Fruit fly (Drosophila melanogaster) whole organism, embryonic: ENCODE data around the gene Sps2.
A peak's percentile ranks its signal among the peaks of the same experiment; 100 is the strongest.

Source experiments
- BEAF-32 ChIP-seq: fragments of 200-800 bp; sonication (Bioruptor generic); optimal IDR thresholded peaks from 3 replicates; lab custom pipeline; 2017; ENCODE audit warnings: missing biosample characterization, missing genetic modification characterization, mild to moderate bottlenecking, moderate library complexity, missing genetic modification reagents
- CG10267 ChIP-seq: fragments of 200-800 bp; sonication (Bioruptor generic); optimal IDR thresholded peaks from 2 replicates; lab custom pipeline; 2018; ENCODE audit warnings: missing biosample characterization, mild to moderate bottlenecking, missing genetic modification characterization, moderate library complexity
- CG10462 ChIP-seq: fragments of 200-800 bp; sonication (Bioruptor generic); optimal IDR thresholded peaks from 2 replicates; lab custom pipeline; 2016; ENCODE audit warnings: missing biosample characterization, missing genetic modification characterization
- CG10654 ChIP-seq: fragments of 200-800 bp; sonication (Bioruptor generic); optimal IDR thresholded peaks from 2 replicates; lab custom pipeline; 2016; ENCODE audit warnings: missing biosample characterization, missing genetic modification characterization
- CG11504 ChIP-seq: fragments of 200-800 bp; sonication (Bioruptor generic); optimal IDR thresholded peaks from 3 replicates; lab custom pipeline; 2019; ENCODE audit warnings: missing biosample characterization, mild to moderate bottlenecking, missing genetic modification characterization, moderate library complexity
- CG15011 ChIP-seq: fragments of 200-800 bp; sonication (Bioruptor generic); optimal IDR thresholded peaks from 3 replicates; lab custom pipeline; 2018; ENCODE audit warnings: missing biosample characterization, mild to moderate bottlenecking, missing genetic modification characterization
- CG15073 ChIP-seq: fragments of 200-800 bp; sonication (Bioruptor generic); optimal IDR thresholded peaks from 2 replicates; lab custom pipeline; 2016; ENCODE audit warnings: missing biosample characterization, missing genetic modification characterization
- CG15479 ChIP-seq: fragments of 200-800 bp; sonication (Bioruptor generic); optimal IDR thresholded peaks from 3 replicates; lab custom pipeline; 2019; ENCODE audit warnings: missing biosample characterization, mild to moderate bottlenecking, missing genetic modification characterization, moderate library complexity
- CG17328 ChIP-seq: fragments of 200-800 bp; sonication (Bioruptor generic); IDR thresholded peaks from 2 replicates; pipeline ENCODE4 v1.3.6; 2022; ENCODE audit warnings: missing biosample characterization, missing genetic modification characterization
- CG18619 ChIP-seq: fragments of 200-800 bp; sonication (Bioruptor generic); optimal IDR thresholded peaks from 3 replicates; lab custom pipeline; 2017; ENCODE audit warnings: missing biosample characterization, mild to moderate bottlenecking, missing genetic modification characterization
- CG31224 ChIP-seq: fragments of 200-800 bp; sonication (Bioruptor generic); IDR thresholded peaks from 2 replicates; pipeline ENCODE4 v1.3.6; 2022; ENCODE audit warnings: missing biosample characterization, missing genetic modification characterization
- CG7786 ChIP-seq: fragments of 200-800 bp; sonication (Bioruptor generic); optimal IDR thresholded peaks from 2 replicates; lab custom pipeline; 2016; ENCODE audit warnings: missing biosample characterization, missing genetic modification characterization
- CG9437 ChIP-seq: fragments of 200-800 bp; sonication (Bioruptor generic); optimal IDR thresholded peaks from 2 replicates; lab custom pipeline; 2018; ENCODE audit warnings: missing biosample characterization, mild to moderate bottlenecking, missing genetic modification characterization
- CG9817 ChIP-seq: fragments of 200-800 bp; sonication (Bioruptor generic); optimal IDR thresholded peaks from 2 replicates; lab custom pipeline; 2018; ENCODE audit warnings: missing biosample characterization, mild to moderate bottlenecking, missing genetic modification characterization, moderate library complexity
- CG9932 ChIP-seq: fragments of 200-800 bp; sonication (Bioruptor generic); IDR thresholded peaks from 2 replicates; pipeline ENCODE4 v1.3.6; 2022; ENCODE audit warnings: missing biosample characterization, missing genetic modification characterization
- Dref ChIP-seq: fragments of 200-800 bp; sonication (Bioruptor generic); IDR thresholded peaks from 2 replicates; pipeline ENCODE4 v1.3.6; 2022; ENCODE audit warnings: missing biosample characterization, missing genetic modification characterization
- Ets65A ChIP-seq: fragments of 200-800 bp; sonication (Bioruptor generic); peaks from one replicate; lab custom pipeline; 2016; ENCODE audit warnings: missing biosample characterization, missing genetic modification characterization
- H2.0 ChIP-seq: fragments of 200-800 bp; sonication (Bioruptor generic); IDR thresholded peaks from 2 replicates; pipeline ENCODE4 v1.3.6; 2022; ENCODE audit warnings: missing biosample characterization, missing genetic modification characterization
- HLH54F ChIP-seq: fragments of 200-800 bp; sonication (Bioruptor generic); optimal IDR thresholded peaks from 3 replicates; lab custom pipeline; 2016; ENCODE audit warnings: missing biosample characterization, missing genetic modification characterization
- Lpt ChIP-seq: fragments of >200 bp; optimal IDR thresholded peaks from 2 replicates; lab custom pipeline; 2018; ENCODE audit warnings: missing biosample characterization, missing genetic modification characterization
- MBD-R2 ChIP-seq: fragments of 200-800 bp; sonication (Bioruptor generic); IDR thresholded peaks from 2 replicates; pipeline ENCODE4 v1.3.6; 2022; ENCODE audit warnings: missing biosample characterization, missing genetic modification characterization
- NC2β ChIP-seq: fragments of 200-800 bp; sonication (Bioruptor generic); optimal IDR thresholded peaks from 2 replicates; lab custom pipeline; 2016; ENCODE audit warnings: missing biosample characterization, missing genetic modification characterization
- NFAT ChIP-seq: fragments of 200-800 bp; sonication (Bioruptor generic); IDR thresholded peaks from 2 replicates; pipeline ENCODE4 v1.3.6; 2022; ENCODE audit warnings: missing biosample characterization, missing genetic modification characterization
- Oli ChIP-seq: fragments of 200-800 bp; sonication (Bioruptor generic); optimal IDR thresholded peaks from 2 replicates; lab custom pipeline; 2018; ENCODE audit warnings: missing biosample characterization, mild to moderate bottlenecking, missing genetic modification characterization, moderate library complexity
- Ravus ChIP-seq: fragments of 200-800 bp; sonication (Bioruptor generic); IDR thresholded peaks from 2 replicates; pipeline ENCODE4 v1.3.6; 2022; ENCODE audit warnings: missing biosample characterization, missing genetic modification characterization
- Side ChIP-seq: fragments of 200-800 bp; sonication (Bioruptor generic); optimal IDR thresholded peaks from 2 replicates; lab custom pipeline; 2016; ENCODE audit warnings: missing biosample characterization, missing genetic modification characterization
- Six4 ChIP-seq: fragments of 200-800 bp; sonication (Bioruptor generic); optimal IDR thresholded peaks from 2 replicates; lab custom pipeline; 2016; ENCODE audit warnings: missing biosample characterization, missing genetic modification characterization
- Sry-β ChIP-seq: fragments of 200-800 bp; sonication (Bioruptor generic); optimal IDR thresholded peaks from 2 replicates; lab custom pipeline; 2018; ENCODE audit warnings: missing biosample characterization, mild to moderate bottlenecking, missing genetic modification characterization, moderate library complexity
- ab ChIP-seq: fragments of 200-800 bp; sonication (Bioruptor generic); optimal IDR thresholded peaks from 2 replicates; lab custom pipeline; 2016; ENCODE audit warnings: missing biosample characterization, missing genetic modification characterization
- amos ChIP-seq: fragments of 200-800 bp; sonication (Bioruptor generic); IDR thresholded peaks from 2 replicates; pipeline ENCODE4 v1.3.6; 2022; ENCODE audit warnings: missing biosample characterization, missing genetic modification characterization; ENCODE audit not compliant: partially characterized antibody
- bowl ChIP-seq: fragments of 200-800 bp; sonication (Bioruptor generic); IDR thresholded peaks from 2 replicates; pipeline ENCODE4 v1.3.6; 2022; ENCODE audit warnings: missing biosample characterization, missing genetic modification characterization
- caup ChIP-seq: fragments of 200-800 bp; sonication (Bioruptor generic); optimal IDR thresholded peaks from 3 replicates; lab custom pipeline; 2017; ENCODE audit warnings: missing biosample characterization, mild to moderate bottlenecking, missing genetic modification characterization, moderate library complexity; ENCODE audit not compliant: severe bottlenecking
- en ChIP-seq: fragments of 200-800 bp; sonication (Bioruptor generic); optimal IDR thresholded peaks from 2 replicates; lab custom pipeline; 2016; ENCODE audit warnings: missing biosample characterization, missing genetic modification characterization
- eve ChIP-seq, 2 experiments: fragments of >200 bp; optimal IDR thresholded peaks; 2 replicates each; lab custom pipeline; 2017; ENCODE audit warnings: missing biosample characterization in 2 of 2, missing genetic modification characterization in 2 of 2
- grn ChIP-seq: fragments of 200-800 bp; sonication (Bioruptor generic); optimal IDR thresholded peaks from 3 replicates; lab custom pipeline; 2017; ENCODE audit warnings: missing biosample characterization, missing genetic modification characterization
- hb ChIP-seq: fragments of 200-800 bp; sonication (Bioruptor generic); IDR thresholded peaks from 3 replicates; pipeline ENCODE4 v1.3.6; 2022; ENCODE audit warnings: missing biosample characterization, missing genetic modification characterization; ENCODE audit not compliant: partially characterized antibody
- jumu ChIP-seq: fragments of 200-800 bp; sonication (Bioruptor generic); optimal IDR thresholded peaks from 3 replicates; lab custom pipeline; 2016; ENCODE audit warnings: missing biosample characterization, missing genetic modification characterization
- kah ChIP-seq: fragments of 200-800 bp; sonication (Bioruptor generic); optimal IDR thresholded peaks from 2 replicates; lab custom pipeline; 2018; ENCODE audit warnings: missing biosample characterization, mild to moderate bottlenecking, missing genetic modification characterization
- klu ChIP-seq: fragments of 200-800 bp; sonication (Bioruptor generic); IDR thresholded peaks from 2 replicates; pipeline ENCODE4 v1.3.6; 2022; ENCODE audit warnings: missing biosample characterization, missing genetic modification characterization
- lmd ChIP-seq: fragments of 200-800 bp; sonication (Bioruptor generic); IDR thresholded peaks from 2 replicates; pipeline ENCODE4 v1.3.6; 2022; ENCODE audit warnings: missing biosample characterization, missing genetic modification characterization
- org-1 ChIP-seq: fragments of 200-800 bp; sonication (Bioruptor generic); optimal IDR thresholded peaks from 2 replicates; lab custom pipeline; 2017; ENCODE audit warnings: missing biosample characterization, missing genetic modification characterization
- p53 ChIP-seq: fragments of 200-800 bp; sonication (Bioruptor generic); optimal IDR thresholded peaks from 2 replicates; lab custom pipeline; 2016; ENCODE audit warnings: missing biosample characterization, missing genetic modification characterization
- peb ChIP-seq: fragments of 200-800 bp; sonication (Bioruptor generic); IDR thresholded peaks from 2 replicates; pipeline ENCODE4 v1.3.6; 2022; ENCODE audit warnings: missing biosample characterization, missing genetic modification characterization
- psq ChIP-seq: fragments of 200-800 bp; sonication (Bioruptor generic); optimal IDR thresholded peaks from 2 replicates; lab custom pipeline; 2017; ENCODE audit warnings: missing biosample characterization, missing genetic modification characterization
- repo ChIP-seq: fragments of 200-800 bp; sonication (Bioruptor generic); optimal IDR thresholded peaks from 2 replicates; lab custom pipeline; 2016; ENCODE audit warnings: missing biosample characterization, missing genetic modification characterization
- row ChIP-seq: fragments of 200-800 bp; sonication (Bioruptor generic); IDR thresholded peaks from 3 replicates; pipeline ENCODE4 v1.3.6; 2022; ENCODE audit warnings: missing biosample characterization, missing genetic modification characterization
- sens ChIP-seq: fragments of 200-800 bp; sonication (Bioruptor generic); peaks from one replicate; lab custom pipeline; 2016; ENCODE audit warnings: missing biosample characterization, missing genetic modification characterization
- tap ChIP-seq: fragments of 200-800 bp; optimal IDR thresholded peaks from 3 replicates; lab custom pipeline; 2019; ENCODE audit warnings: missing biosample characterization, mild to moderate bottlenecking, missing genetic modification characterization, moderate library complexity
- tll ChIP-seq, 2 experiments: fragments of 200-800 bp in 1 of 2; fragments of >200 bp in 1 of 2; sonication (Bioruptor generic) in 1 of 2; optimal IDR thresholded peaks; 2 replicates each; lab custom pipeline; 2017 to 2019; ENCODE audit warnings: missing biosample characterization in 2 of 2, missing genetic modification characterization in 2 of 2, mild to moderate bottlenecking in 1 of 2, moderate library complexity in 1 of 2
- ttk ChIP-seq: fragments of 200-800 bp; sonication (Bioruptor generic); IDR thresholded peaks from 2 replicates; pipeline ENCODE4 v2.1.2; 2022; ENCODE audit warnings: missing biosample characterization, missing genetic modification characterization
- twi ChIP-seq: fragments of 200-800 bp; optimal IDR thresholded peaks from 2 replicates; lab custom pipeline; 2019; ENCODE audit warnings: missing biosample characterization, mild to moderate bottlenecking, missing genetic modification characterization, moderate library complexity

The Sps2 gene

dm6 chr2L:10381890-10382450 lies 39.6 kb downstream of the Sps2 start, which contains the start of gene CG5096 (continued):
- peak; percentile 86 for TF ChIP-seq Oli (tag; lab: Kevin White, UChicago)
- TF ChIP-seq CG9817 (tag; lab: Kevin White, UChicago) = peak; percentile 85
- TF ChIP-seq NC2β (GFP tag; lab: Kevin White, UChicago) = peak; percentile 19
- no peak for TF ChIP-seq tll (GFP tag; optimal IDR thresholded peaks at IDR 0.05; lab: Kevin White, UChicago)
- peak; percentile 84 for TF ChIP-seq CG7786
- TF ChIP-seq Six4 (GFP tag; lab: Kevin White, UChicago) = peak; percentile 68
- peak; percentile 73 for TF ChIP-seq CG9437 (GFP tag; lab: Kevin White, UChicago)
- TF ChIP-seq eve (GFP tag; optimal IDR thresholded peaks at IDR 0.05; lab: Kevin White, UChicago) = peak in 1 of 2 experiments; percentile 78
- TF ChIP-seq CG15073 (GFP tag; lab: Kevin White, UChicago) = peak; percentile 16
- TF ChIP-seq Sry-β (GFP tag; lab: Kevin White, UChicago) = peak; percentile 22
- peak; percentile 73 for TF ChIP-seq twi (tag; lab: Kevin White, UChicago)
- peak; percentile 67 for TF ChIP-seq kah (GFP tag; lab: Kevin White, UChicago)
- peak; percentile 96 for TF ChIP-seq row (GFP tag; lab: Robert Waterston, UW)
- peak; percentile 53 for TF ChIP-seq jumu (GFP tag; lab: Kevin White, UChicago)
- TF ChIP-seq NFAT (GFP tag; lab: Robert Waterston, UW) = no peak; the same call in 1 of the 2 replicates
- peak; percentile 79 for TF ChIP-seq H2.0
- peak; percentile 80 for TF ChIP-seq CG10267 (tag; lab: Kevin White, UChicago)
- no peak for TF ChIP-seq amos (GFP tag; lab: Robert Waterston, UW)
- TF ChIP-seq Side (GFP tag; lab: Kevin White, UChicago) = peak; percentile 83
- TF ChIP-seq org-1 (GFP tag; lab: Kevin White, UChicago) = peak; percentile 78
- peak; percentile 82; the same call in 1 of the 2 replicates for TF ChIP-seq ttk (GFP tag; lab: Robert Waterston, UW)
- TF ChIP-seq p53 (GFP tag; lab: Kevin White, UChicago) = no peak
- TF ChIP-seq Dref (GFP tag; lab: Robert Waterston, UW) = no peak
- TF ChIP-seq hb (GFP tag; lab: Robert Waterston, UW) = no peak
- TF ChIP-seq sens (GFP tag; lab: Kevin White, UChicago) = peak; percentile 92
- peak; percentile 42; the same call in 1 of the 2 replicates for TF ChIP-seq peb (GFP tag; lab: Robert Waterston, UW)
- TF ChIP-seq BEAF-32 = no peak
- peak; percentile 79; the same call in 1 of the 2 replicates for TF ChIP-seq MBD-R2 (GFP tag; lab: Robert Waterston, UW)
- peak; percentile 67 for TF ChIP-seq CG10654 (GFP tag; lab: Kevin White, UChicago)
- TF ChIP-seq tap (tag; lab: Kevin White, UChicago) = peak; percentile 94
- peak; percentile 60 for TF ChIP-seq Ravus (GFP tag; lab: Robert Waterston, UW)
- TF ChIP-seq Ets65A (GFP tag; lab: Kevin White, UChicago) = peak; percentile 51
- TF ChIP-seq klu = peak; percentile 71
- peak; percentile 72 for TF ChIP-seq en
- peak; percentile 83 for TF ChIP-seq CG17328 (GFP tag; lab: Robert Waterston, UW)
- peak; percentile 52 for TF ChIP-seq CG10462 (GFP tag; lab: Kevin White, UChicago)
- peak; percentile 76 for TF ChIP-seq HLH54F (GFP tag; lab: Kevin White, UChicago)
- TF ChIP-seq ab (GFP tag; lab: Kevin White, UChicago) = no peak
- peak; percentile 86 for TF ChIP-seq lmd (GFP tag; lab: Robert Waterston, UW)
- TF ChIP-seq grn = peak; percentile 97
- TF ChIP-seq psq (GFP tag; lab: Kevin White, UChicago) = peak; percentile 49
- TF ChIP-seq repo (GFP tag; lab: Kevin White, UChicago) = peak; percentile 39
- peak; percentile 93 for TF ChIP-seq caup (GFP tag; lab: Kevin White, UChicago)
- TF ChIP-seq CG11504 (tag; lab: Kevin White, UChicago) = peak; percentile 92
- peak; percentile 72; the same call in 1 of the 2 replicates for TF ChIP-seq CG31224
- TF ChIP-seq CG9932 (GFP tag; lab: Robert Waterston, UW) = peak; percentile 81
- TF ChIP-seq CG15011 = peak; percentile 84
- no peak for TF ChIP-seq CG15479 (GFP tag; lab: Kevin White, UChicago)
- no peak for TF ChIP-seq Lpt (GFP tag; lab: Kevin White, UChicago)
- TF ChIP-seq CG18619 (GFP tag; lab: Kevin White, UChicago) = peak; percentile 83
- TF ChIP-seq bowl (GFP tag; lab: Robert Waterston, UW) = peak; percentile 53; the same call in 1 of the 2 replicates
